Worm (Caenorhabditis elegans): ENCODE measurements around the gene hmgs-1.

- TF ChIP-seq egl-27 (tag; optimal IDR thresholded peaks at IDR 0.05) (no peak), ama-1 (optimal IDR thresholded peaks at IDR 0.05) (no peak), nhr-11 (tag; optimal IDR thresholded peaks at IDR 0.05) (no peak), nhr-10 (tag; optimal IDR thresholded peaks at IDR 0.05) (no peak)
These were observed 23.9 kb upstream of the hmgs-1 start for ce11 chrV:5708331-5708730.
